Fruit fly (Drosophila melanogaster) whole organism, prepupa: ENCODE data around the gene fan.

Experiments
- CG11762 ChIP-seq: fragments of 200-800 bp; sonication (Bioruptor generic); optimal IDR thresholded peaks from 3 replicates; lab custom pipeline; 2016; ENCODE audit warnings: missing biosample characterization, missing genetic modification characterization; ENCODE audit not compliant: insufficient read depth
- CG16779 ChIP-seq: fragments of 200-800 bp; sonication (Bioruptor generic); optimal IDR thresholded peaks from 3 replicates; lab custom pipeline; 2017; ENCODE audit warnings: missing biosample characterization, mild to moderate bottlenecking, missing genetic modification characterization
- CG6792 ChIP-seq: fragments of 200-800 bp; sonication (Bioruptor generic); optimal IDR thresholded peaks from 3 replicates; lab custom pipeline; 2016; ENCODE audit warnings: missing biosample characterization, missing genetic modification characterization
- CG8632 ChIP-seq: fragments of 200-800 bp; sonication (Bioruptor generic); optimal IDR thresholded peaks from 3 replicates; lab custom pipeline; 2016; ENCODE audit warnings: missing biosample characterization, missing genetic modification characterization
- CG9139 ChIP-seq: fragments of 200-800 bp; sonication (Bioruptor generic); optimal IDR thresholded peaks from 3 replicates; lab custom pipeline; 2017; ENCODE audit warnings: missing biosample characterization, mild to moderate bottlenecking, missing genetic modification characterization
- Eip75B ChIP-seq: fragments of 200-800 bp; sonication (Bioruptor generic); optimal IDR thresholded peaks from 3 replicates; lab custom pipeline; 2016; ENCODE audit warnings: missing biosample characterization, missing genetic modification characterization
- Eip78C ChIP-seq: fragments of 200-800 bp; sonication (Bioruptor generic); peaks from one replicate; lab custom pipeline; 2016; ENCODE audit warnings: missing biosample characterization, missing genetic modification characterization
- Sox102F ChIP-seq: fragments of 200-800 bp; sonication (Bioruptor generic); optimal IDR thresholded peaks from 2 replicates; lab custom pipeline; 2016; ENCODE audit warnings: missing biosample characterization, mild to moderate bottlenecking, missing genetic modification characterization
- esn ChIP-seq: fragments of 200-800 bp; sonication (Bioruptor generic); optimal IDR thresholded peaks from 2 replicates; lab custom pipeline; 2016; ENCODE audit warnings: missing biosample characterization, mild to moderate bottlenecking, missing genetic modification characterization, moderate library complexity
- fd85E ChIP-seq: fragments of 200-800 bp; sonication (Bioruptor generic); optimal IDR thresholded peaks from 3 replicates; lab custom pipeline; 2016; ENCODE audit warnings: missing biosample characterization, missing genetic modification characterization
- salr ChIP-seq, 2 experiments: fragments of 200-800 bp; sonication (Bioruptor generic); optimal IDR thresholded peaks; 3 replicates each; lab custom pipeline; 2016 to 2018; ENCODE audit warnings: missing biosample characterization in 2 of 2, missing genetic modification characterization in 2 of 2, mild to moderate bottlenecking in 1 of 2
- vri ChIP-seq: fragments of 200-800 bp; sonication (Bioruptor generic); optimal IDR thresholded peaks from 3 replicates; lab custom pipeline; 2016; ENCODE audit warnings: missing biosample characterization, mild to moderate bottlenecking, missing genetic modification characterization

dm6 chr3L:8080790-8081189, 28.1 kb upstream of the fan start:
- no peak for TF ChIP-seq Eip78C (GFP tag; lab: Kevin White, UChicago)
- no peak for TF ChIP-seq CG11762 (GFP tag; lab: Kevin White, UChicago)
- TF ChIP-seq Sox102F (GFP tag; lab: Kevin White, UChicago), result no peak
- no peak for TF ChIP-seq vri (GFP tag; lab: Kevin White, UChicago)
- TF ChIP-seq CG9139 (GFP tag; lab: Kevin White, UChicago), result no peak
- no peak for TF ChIP-seq CG6792 (GFP tag; lab: Kevin White, UChicago)
- no peak for TF ChIP-seq Eip75B (GFP tag; lab: Kevin White, UChicago)
- no peak for TF ChIP-seq esn (GFP tag; lab: Kevin White, UChicago)
- no peak for TF ChIP-seq fd85E (GFP tag; lab: Kevin White, UChicago)
- TF ChIP-seq CG16779 (tag; lab: Kevin White, UChicago), result no peak
- TF ChIP-seq CG8632 (GFP tag; lab: Kevin White, UChicago), result no peak
- no peak for TF ChIP-seq salr (GFP tag; optimal IDR thresholded peaks at IDR 0.05; lab: Kevin White, UChicago)
